Fruit fly (Drosophila melanogaster) whole organism, embryonic: ENCODE results near the gene cpx.

Source experiments
- Adf1 ChIP-seq: fragments of 200-800 bp; sonication (Bioruptor generic); IDR thresholded peaks from 2 replicates; pipeline ENCODE4 v1.3.6; 2022; ENCODE audit warnings: missing biosample characterization, missing genetic modification characterization
- Antp ChIP-seq: fragments of 200-800 bp; sonication (Bioruptor generic); optimal IDR thresholded peaks from 3 replicates; lab custom pipeline; 2016; ENCODE audit warnings: missing biosample characterization, missing genetic modification characterization
- Asciz ChIP-seq: fragments of 200-800 bp; sonication (Bioruptor generic); optimal IDR thresholded peaks from 2 replicates; lab custom pipeline; 2017; ENCODE audit warnings: missing biosample characterization, mild to moderate bottlenecking, missing genetic modification characterization, missing genetic modification reagents
- CG10543 ChIP-seq: fragments of 200-800 bp; sonication (Bioruptor generic); optimal IDR thresholded peaks from 3 replicates; lab custom pipeline; 2017; ENCODE audit warnings: missing biosample characterization, mild to moderate bottlenecking, missing genetic modification characterization, moderate library complexity
- CG11093 ChIP-seq: fragments of 200-800 bp; sonication (Bioruptor generic); IDR thresholded peaks from 3 replicates; pipeline ENCODE4 v1.3.6; 2022; ENCODE audit warnings: missing biosample characterization, missing genetic modification characterization
- CG12155 ChIP-seq: fragments of 200-800 bp; sonication (Bioruptor generic); optimal IDR thresholded peaks from 3 replicates; lab custom pipeline; 2016; ENCODE audit warnings: missing biosample characterization, missing genetic modification characterization
- CG12744 ChIP-seq: fragments of 200-800 bp; sonication (Bioruptor generic); optimal IDR thresholded peaks from 2 replicates; lab custom pipeline; 2016; ENCODE audit warnings: missing biosample characterization, missing genetic modification characterization
- CG13123 ChIP-seq: fragments of 200-800 bp; sonication (Bioruptor generic); optimal IDR thresholded peaks from 2 replicates; lab custom pipeline; 2016; ENCODE audit warnings: missing biosample characterization, missing genetic modification characterization
- CG15073 ChIP-seq: fragments of 200-800 bp; sonication (Bioruptor generic); optimal IDR thresholded peaks from 2 replicates; lab custom pipeline; 2016; ENCODE audit warnings: missing biosample characterization, missing genetic modification characterization
- CG1529 ChIP-seq: fragments of 200-800 bp; sonication (Bioruptor generic); optimal IDR thresholded peaks from 3 replicates; lab custom pipeline; 2018; ENCODE audit warnings: missing biosample characterization, missing genetic modification characterization
- CG17912 ChIP-seq: fragments of 200-800 bp; sonication (Bioruptor generic); optimal IDR thresholded peaks from 2 replicates; lab custom pipeline; 2018; ENCODE audit warnings: missing biosample characterization, mild to moderate bottlenecking, missing genetic modification characterization
- CG32772 ChIP-seq: fragments of 200-800 bp; sonication (Bioruptor generic); IDR thresholded peaks from 2 replicates; pipeline ENCODE4 v1.3.6; 2022; ENCODE audit warnings: missing biosample characterization, missing genetic modification characterization
- CG3726 ChIP-seq: fragments of 200-800 bp; sonication (Bioruptor generic); IDR thresholded peaks from 3 replicates; pipeline ENCODE4, ENCODE4 v1.3.6; 2022; ENCODE audit warnings: missing biosample characterization, missing genetic modification characterization
- CG6791 ChIP-seq: fragments of 200-800 bp; sonication (Bioruptor generic); IDR thresholded peaks from 3 replicates; pipeline ENCODE4 v1.3.6; 2022; ENCODE audit warnings: missing biosample characterization, missing genetic modification characterization; ENCODE audit not compliant: partially characterized antibody
- CG6854 ChIP-seq: fragments of 200-800 bp; sonication (Bioruptor generic); optimal IDR thresholded peaks from 3 replicates; lab custom pipeline; 2017; ENCODE audit warnings: missing biosample characterization, mild to moderate bottlenecking, missing genetic modification characterization
- CG7786 ChIP-seq: fragments of 200-800 bp; sonication (Bioruptor generic); optimal IDR thresholded peaks from 2 replicates; lab custom pipeline; 2016; ENCODE audit warnings: missing biosample characterization, missing genetic modification characterization
- CG9876 ChIP-seq: fragments of 200-800 bp; sonication (Bioruptor generic); optimal IDR thresholded peaks from 2 replicates; lab custom pipeline; 2016; ENCODE audit warnings: missing biosample characterization, missing genetic modification characterization
- Camta ChIP-seq: fragments of 200-800 bp; sonication (Bioruptor generic); optimal IDR thresholded peaks from 2 replicates; lab custom pipeline; 2016; ENCODE audit warnings: missing biosample characterization, missing genetic modification characterization
- Dll ChIP-seq: fragments of 200-800 bp; sonication (Bioruptor generic); IDR thresholded peaks from 4 replicates; pipeline ENCODE4 v1.3.6; 2022; ENCODE audit warnings: missing biosample characterization, missing genetic modification characterization; ENCODE audit not compliant: partially characterized antibody
- Dref ChIP-seq: fragments of 200-800 bp; sonication (Bioruptor generic); IDR thresholded peaks from 2 replicates; pipeline ENCODE4 v1.3.6; 2022; ENCODE audit warnings: missing biosample characterization, missing genetic modification characterization
- GATAe ChIP-seq: fragments of 200-800 bp; sonication (Bioruptor generic); conservative IDR thresholded peaks from 2 replicates; pipeline ENCODE4 v1.3.6; 2022; ENCODE audit warnings: missing biosample characterization, missing genetic modification characterization
- HLHmδ ChIP-seq: fragments of 200-800 bp; sonication (Bioruptor generic); optimal IDR thresholded peaks from 2 replicates; lab custom pipeline; 2018; ENCODE audit warnings: missing biosample characterization, mild to moderate bottlenecking, missing genetic modification characterization, moderate library complexity
- Hey ChIP-seq: fragments of 200-800 bp; sonication (Bioruptor generic); optimal IDR thresholded peaks from 3 replicates; lab custom pipeline; 2018; ENCODE audit warnings: missing biosample characterization, mild to moderate bottlenecking, missing genetic modification characterization
- HmgZ ChIP-seq: fragments of 200-800 bp; sonication (Bioruptor generic); optimal IDR thresholded peaks from 2 replicates; lab custom pipeline; 2018; ENCODE audit warnings: missing biosample characterization, mild to moderate bottlenecking, missing genetic modification characterization
- Hmr ChIP-seq: fragments of 200-800 bp; sonication (Bioruptor generic); optimal IDR thresholded peaks from 3 replicates; lab custom pipeline; 2017; ENCODE audit warnings: mild to moderate bottlenecking, missing biosample characterization, missing genetic modification reagents, missing genetic modification characterization
- Jarid2 ChIP-seq: fragments of 200-800 bp; sonication (Bioruptor generic); optimal IDR thresholded peaks from 3 replicates; lab custom pipeline; 2017; ENCODE audit warnings: mild to moderate bottlenecking, missing biosample characterization, missing genetic modification reagents, missing genetic modification characterization
- Kr ChIP-seq: fragments of 200-800 bp; sonication (Bioruptor generic); optimal IDR thresholded peaks from 2 replicates; lab custom pipeline; 2017; ENCODE audit warnings: missing biosample characterization, mild to moderate bottlenecking, missing genetic modification characterization
- NC2β ChIP-seq: fragments of 200-800 bp; sonication (Bioruptor generic); optimal IDR thresholded peaks from 2 replicates; lab custom pipeline; 2016; ENCODE audit warnings: missing biosample characterization, missing genetic modification characterization
- Ptx1 ChIP-seq: fragments of 200-800 bp; sonication (Bioruptor generic); IDR thresholded peaks from 2 replicates; pipeline ENCODE4 v1.3.6; 2022; ENCODE audit warnings: missing biosample characterization, missing genetic modification characterization
- Rfx ChIP-seq: fragments of 200-800 bp; sonication (Bioruptor generic); IDR thresholded peaks from 2 replicates; pipeline ENCODE4 v1.3.6; 2022; ENCODE audit warnings: missing biosample characterization, missing genetic modification characterization
- Six4 ChIP-seq: fragments of 200-800 bp; sonication (Bioruptor generic); optimal IDR thresholded peaks from 2 replicates; lab custom pipeline; 2016; ENCODE audit warnings: missing biosample characterization, missing genetic modification characterization
- Sox100B ChIP-seq: fragments of 200-800 bp; sonication (Bioruptor generic); optimal IDR thresholded peaks from 3 replicates; lab custom pipeline; 2018; ENCODE audit warnings: missing biosample characterization, mild to moderate bottlenecking, missing genetic modification characterization
- Spps ChIP-seq: fragments of 200-800 bp; sonication (Bioruptor generic); optimal IDR thresholded peaks from 2 replicates; lab custom pipeline; 2018; ENCODE audit warnings: missing biosample characterization, mild to moderate bottlenecking, missing genetic modification characterization
- Xrp1 ChIP-seq: fragments of 200-800 bp; sonication (Bioruptor generic); IDR thresholded peaks from 2 replicates; pipeline ENCODE4 v1.3.6; 2022; ENCODE audit warnings: missing biosample characterization, missing genetic modification characterization
- ab ChIP-seq: fragments of 200-800 bp; sonication (Bioruptor generic); optimal IDR thresholded peaks from 2 replicates; lab custom pipeline; 2016; ENCODE audit warnings: missing biosample characterization, missing genetic modification characterization
- ase ChIP-seq: fragments of 200-800 bp; sonication (Bioruptor generic); IDR thresholded peaks from 3 replicates; pipeline ENCODE4 v1.3.6; 2022; ENCODE audit warnings: missing biosample characterization, missing genetic modification characterization
- btn ChIP-seq: fragments of 200-800 bp; sonication (Bioruptor generic); optimal IDR thresholded peaks from 2 replicates; lab custom pipeline; 2016; ENCODE audit warnings: missing biosample characterization, missing genetic modification characterization
- cas ChIP-seq: fragments of 200-800 bp; sonication (Bioruptor generic); IDR thresholded peaks from 2 replicates; pipeline ENCODE4 v1.3.6; 2022; ENCODE audit warnings: missing biosample characterization, missing genetic modification characterization
- chm ChIP-seq: fragments of 200-800 bp; sonication (Bioruptor generic); IDR thresholded peaks from 2 replicates; pipeline ENCODE4 v1.3.6; 2022; ENCODE audit warnings: missing biosample characterization, missing genetic modification characterization
- ci ChIP-seq: fragments of 200-800 bp; sonication (Bioruptor generic); IDR thresholded peaks from 3 replicates; pipeline ENCODE4 v1.3.6; 2022; ENCODE audit warnings: missing biosample characterization, missing genetic modification characterization
- dmrt99B ChIP-seq: fragments of 200-800 bp; sonication (Bioruptor generic); optimal IDR thresholded peaks from 2 replicates; lab custom pipeline; 2018; ENCODE audit warnings: missing biosample characterization, mild to moderate bottlenecking, missing genetic modification characterization, moderate library complexity
- gem ChIP-seq: fragments of 200-800 bp; sonication (Bioruptor generic); optimal IDR thresholded peaks from 2 replicates; lab custom pipeline; 2019; ENCODE audit warnings: missing biosample characterization, mild to moderate bottlenecking, missing genetic modification characterization, moderate library complexity
- h ChIP-seq: fragments of >200 bp; optimal IDR thresholded peaks from 2 replicates; lab custom pipeline; 2017
- hb ChIP-seq: fragments of 200-800 bp; sonication (Bioruptor generic); IDR thresholded peaks from 3 replicates; pipeline ENCODE4 v1.3.6; 2022; ENCODE audit warnings: missing biosample characterization, missing genetic modification characterization; ENCODE audit not compliant: partially characterized antibody
- kah ChIP-seq: fragments of 200-800 bp; sonication (Bioruptor generic); optimal IDR thresholded peaks from 2 replicates; lab custom pipeline; 2018; ENCODE audit warnings: missing biosample characterization, mild to moderate bottlenecking, missing genetic modification characterization
- kay ChIP-seq: fragments of 200-800 bp; sonication (Bioruptor generic); optimal IDR thresholded peaks from 2 replicates; lab custom pipeline; 2016; ENCODE audit warnings: missing biosample characterization, missing genetic modification characterization
- maf-S ChIP-seq: fragments of 200-800 bp; sonication (Bioruptor generic); optimal IDR thresholded peaks from 2 replicates; lab custom pipeline; 2016; ENCODE audit warnings: missing biosample characterization, missing genetic modification characterization
- mam ChIP-seq: fragments of 200-800 bp; sonication (Bioruptor generic); optimal IDR thresholded peaks from 3 replicates; lab custom pipeline; 2016; ENCODE audit warnings: missing biosample characterization, missing genetic modification characterization
- onecut ChIP-seq: fragments of 200-800 bp; sonication (Bioruptor generic); IDR thresholded peaks from 2 replicates; pipeline ENCODE4 v1.3.6; 2022; ENCODE audit warnings: missing biosample characterization, missing genetic modification characterization
- prd ChIP-seq, 3 experiments: fragments of >200 bp in 2 of 3; fragments of 200-800 bp in 1 of 3; sonication (Bioruptor generic) in 1 of 3; optimal IDR thresholded peaks in 2 of 3; IDR thresholded peaks in 1 of 3; 2 replicates in 2 of 3; 3 replicates in 1 of 3; pipeline versions ENCODE4 v1.3.6 to Lab custom; 2017 to 2022; ENCODE audit warnings: missing biosample characterization in 1 of 3, missing genetic modification characterization in 1 of 3
- pum ChIP-seq: fragments of 200-800 bp; sonication (Bioruptor generic); optimal IDR thresholded peaks from 2 replicates; lab custom pipeline; 2016; ENCODE audit warnings: missing biosample characterization, missing genetic modification characterization
- vfl ChIP-seq: fragments of 200-800 bp; sonication (Bioruptor generic); optimal IDR thresholded peaks from 2 replicates; lab custom pipeline; 2016; ENCODE audit warnings: missing biosample characterization, missing genetic modification characterization

Gene cpx

dm6 chr3R:4333964-4334363, 53.9 kb downstream of the cpx start, which contains the start of gene CG9776 (continued):
- TF ChIP-seq CG12744 (GFP tag; lab: Kevin White, UChicago) (peak; percentile 50), CG12155 (peak; percentile 63), ase (GFP tag; lab: Robert Waterston, UW) (no peak), Spps (tag; lab: Kevin White, UChicago) (no peak), HLHmδ (no peak), gem (tag; lab: Kevin White, UChicago) (no peak), CG15073 (GFP tag; lab: Kevin White, UChicago) (peak; percentile 5), CG7786 (GFP tag; lab: Kevin White, UChicago) (peak; percentile 58), pum (GFP tag; lab: Kevin White, UChicago) (peak; percentile 76), HmgZ (tag; lab: Kevin White, UChicago) (peak; percentile 89), kah (GFP tag; lab: Kevin White, UChicago) (no peak), chm (GFP tag; lab: Robert Waterston, UW) (no peak), cas (GFP tag; lab: Robert Waterston, UW) (no peak), Rfx (peak; percentile 84), CG9876 (GFP tag; lab: Kevin White, UChicago) (peak; percentile 16), CG10543 (GFP tag; lab: Kevin White, UChicago) (no peak), btn (GFP tag; lab: Kevin White, UChicago) (no peak), ci (GFP tag; lab: Robert Waterston, UW) (peak; percentile 72), Camta (GFP tag; lab: Kevin White, UChicago) (no peak), CG6791 (GFP tag; lab: Robert Waterston, UW) (peak; percentile 99), Adf1 (GFP tag; lab: Robert Waterston, UW) (no peak), Xrp1 (peak; percentile 70), Hey (tag; lab: Kevin White, UChicago) (no peak), CG17912 (GFP tag; lab: Kevin White, UChicago) (peak; percentile 50), Asciz (no peak), h (lab: Kevin White, UChicago) (no peak), mam (GFP tag; lab: Kevin White, UChicago) (peak; percentile 75), CG6854 (GFP tag; lab: Kevin White, UChicago) (no peak), CG1529 (GFP tag; lab: Kevin White, UChicago) (no peak), kay (GFP tag; lab: Kevin White, UChicago) (peak; percentile 53), ab (GFP tag; lab: Kevin White, UChicago) (no peak), GATAe (GFP tag; lab: Robert Waterston, UW) (no peak), Dref (GFP tag; lab: Robert Waterston, UW) (peak; percentile 99), NC2β (peak; percentile 67), prd (optimal IDR thresholded peaks at IDR 0.05; lab: Kevin White, UChicago) (no peak), prd (GFP tag; IDR thresholded peaks at IDR 0.05; lab: Robert Waterston, UW) (peak; percentile 54; the same call in 2 of the 3 replicates), Hmr (GFP tag; lab: Kevin White, UChicago) (no peak), CG11093 (0 out of 3 replicates have a peak, but pooled peaks have one; percentile 13), CG32772 (no peak), onecut (peak; percentile 33; the same call in 1 of the 2 replicates), hb (GFP tag; lab: Robert Waterston, UW) (peak; percentile 97), Six4 (GFP tag; lab: Kevin White, UChicago) (no peak), Ptx1 (GFP tag; lab: Robert Waterston, UW) (peak; percentile 58), Dll (peak; percentile 95), maf-S (GFP tag; lab: Kevin White, UChicago) (peak; percentile 33), vfl (GFP tag; lab: Kevin White, UChicago) (peak; percentile 44), Antp (GFP tag; lab: Kevin White, UChicago) (peak; percentile 63), Jarid2 (GFP tag; lab: Kevin White, UChicago) (no peak), Kr (GFP tag; lab: Kevin White, UChicago) (no peak), Sox100B (peak; percentile 21), CG13123 (GFP tag; lab: Kevin White, UChicago) (peak; percentile 4), CG3726 (GFP tag; lab: Robert Waterston, UW) (no peak), dmrt99B (no peak)
